Worm (Caenorhabditis elegans): ENCODE measurements around the gene hcp-2.
A peak's percentile ranks its signal among the peaks of the same experiment; 100 is the strongest.

The hcp-2 gene

ce11 chrV:9673199-9673843 is 27.7 kb downstream of the hcp-2 start, which contains the start of gene sulp-8:
TSS of gene sulp-8 (minus strand) at chrV:9673667.
- TF ChIP-seq ztf-29 (GFP tag; IDR thresholded peaks at IDR 0.05) (no peak), cog-1 (tag; optimal IDR thresholded peaks at IDR 0.05) (no peak), tab-1 (GFP tag; IDR thresholded peaks at IDR 0.05) (no peak), med-1 (GFP tag; optimal IDR thresholded peaks at IDR 0.05; ENCODE audit: insufficient read depth) (no peak), ztf-23 (GFP tag; IDR thresholded peaks at IDR 0.05) (no peak), T22C8.4 (GFP tag; IDR thresholded peaks at IDR 0.05) (no peak), ref-1 (GFP tag; conservative IDR thresholded peaks at IDR 0.05) (no peak), klf-2 (GFP tag; conservative IDR thresholded peaks at IDR 0.05) (no peak), flt-1 (GFP tag; IDR thresholded peaks at IDR 0.05) (no peak)

ce11 chrV:9677977-9678376 is 32.3 kb downstream of the hcp-2 start, which contains the start of gene cthd-1:
TSS of gene cthd-1 (plus strand) at chrV:9678277.
- TF ChIP-seq ref-1 (GFP tag; conservative IDR thresholded peaks at IDR 0.05) (no peak), cog-1 (tag; optimal IDR thresholded peaks at IDR 0.05) (no peak)

- TF ChIP-seq med-1 (GFP tag; optimal IDR thresholded peaks at IDR 0.05; ENCODE audit: insufficient read depth) (no peak), ref-1 (GFP tag; conservative IDR thresholded peaks at IDR 0.05) (no peak), ztf-23 (GFP tag; IDR thresholded peaks at IDR 0.05) (no peak), klf-2 (GFP tag; conservative IDR thresholded peaks at IDR 0.05) (no peak), T22C8.4 (GFP tag; IDR thresholded peaks at IDR 0.05) (no peak), tab-1 (GFP tag; IDR thresholded peaks at IDR 0.05) (no peak), flt-1 (GFP tag; IDR thresholded peaks at IDR 0.05) (no peak), cog-1 (tag; optimal IDR thresholded peaks at IDR 0.05) (no peak), ztf-29 (GFP tag; IDR thresholded peaks at IDR 0.05) (no peak)
Measured at ce11 chrV:9679166-9679565, 33.5 kb downstream of the hcp-2 start, which contains the start of gene ZK287.9. TSS of gene ZK287.9 (plus strand) at chrV:9679357.

- TF ChIP-seq med-1 (GFP tag; optimal IDR thresholded peaks at IDR 0.05; ENCODE audit: insufficient read depth) (no peak), ztf-29 (GFP tag; IDR thresholded peaks at IDR 0.05) (no peak), tab-1 (GFP tag; IDR thresholded peaks at IDR 0.05) (no peak), cog-1 (tag; optimal IDR thresholded peaks at IDR 0.05) (no peak), T22C8.4 (GFP tag; IDR thresholded peaks at IDR 0.05) (no peak), ztf-23 (GFP tag; IDR thresholded peaks at IDR 0.05) (no peak), ref-1 (GFP tag; conservative IDR thresholded peaks at IDR 0.05) (no peak), flt-1 (GFP tag; IDR thresholded peaks at IDR 0.05) (no peak), klf-2 (GFP tag; conservative IDR thresholded peaks at IDR 0.05) (no peak)
Measured at ce11 chrV:9680260-9680659, 34.6 kb downstream of the hcp-2 start.

ce11 chrV:9685559-9685958 is 39.9 kb downstream of the hcp-2 start, which contains the start of gene ZK287.4:
TSS of gene ZK287.4 (minus strand) at chrV:9685659.
- TF ChIP-seq T22C8.4 (GFP tag; IDR thresholded peaks at IDR 0.05) (no peak), flt-1 (GFP tag; IDR thresholded peaks at IDR 0.05) (no peak), cog-1 (tag; optimal IDR thresholded peaks at IDR 0.05) (no peak), ztf-23 (GFP tag; IDR thresholded peaks at IDR 0.05) (no peak), klf-2 (GFP tag; conservative IDR thresholded peaks at IDR 0.05) (no peak)

- TF ChIP-seq med-1 (GFP tag; optimal IDR thresholded peaks at IDR 0.05; ENCODE audit: insufficient read depth) (no peak), T22C8.4 (GFP tag; IDR thresholded peaks at IDR 0.05) (no peak), flt-1 (GFP tag; IDR thresholded peaks at IDR 0.05) (no peak), ztf-29 (GFP tag; IDR thresholded peaks at IDR 0.05) (no peak), ref-1 (GFP tag; conservative IDR thresholded peaks at IDR 0.05) (no peak)
Measured at ce11 chrV:9689364-9689763, 43.7 kb downstream of the hcp-2 start.

- no peak for TF ChIP-seq ref-1 (GFP tag; conservative IDR thresholded peaks at IDR 0.05)
- no peak for TF ChIP-seq ztf-23 (GFP tag; IDR thresholded peaks at IDR 0.05)
- TF ChIP-seq klf-2 (GFP tag; conservative IDR thresholded peaks at IDR 0.05), result no peak
- no peak for TF ChIP-seq tab-1 (GFP tag; IDR thresholded peaks at IDR 0.05)
- TF ChIP-seq med-1 (GFP tag; optimal IDR thresholded peaks at IDR 0.05; ENCODE audit: insufficient read depth), result no peak
- TF ChIP-seq flt-1 (GFP tag; IDR thresholded peaks at IDR 0.05), result no peak
- no peak for TF ChIP-seq cog-1 (tag; optimal IDR thresholded peaks at IDR 0.05)
- TF ChIP-seq T22C8.4 (GFP tag; IDR thresholded peaks at IDR 0.05), result no peak
- no peak for TF ChIP-seq ztf-29 (GFP tag; IDR thresholded peaks at IDR 0.05)
Measured at ce11 chrV:9690099-9690572, 44.5 kb downstream of the hcp-2 start, which contains the start of gene rbx-1. TSS of gene rbx-1 (minus strand) at chrV:9690522.

ce11 chrV:9690728-9691127 is 45.1 kb downstream of the hcp-2 start:
- TF ChIP-seq ztf-29 (GFP tag; IDR thresholded peaks at IDR 0.05) (no peak), med-1 (GFP tag; optimal IDR thresholded peaks at IDR 0.05; ENCODE audit: insufficient read depth) (no peak), ztf-23 (GFP tag; IDR thresholded peaks at IDR 0.05) (0 out of 2 replicates have a peak, but pooled peaks have one; percentile 31), ref-1 (GFP tag; conservative IDR thresholded peaks at IDR 0.05) (no peak)

- TF ChIP-seq med-1 (GFP tag; optimal IDR thresholded peaks at IDR 0.05; ENCODE audit: insufficient read depth), result no peak
- no peak for TF ChIP-seq klf-2 (GFP tag; conservative IDR thresholded peaks at IDR 0.05)
- TF ChIP-seq tab-1 (GFP tag; IDR thresholded peaks at IDR 0.05), result no peak
- no peak for TF ChIP-seq ref-1 (GFP tag; conservative IDR thresholded peaks at IDR 0.05)
- no peak for TF ChIP-seq T22C8.4 (GFP tag; IDR thresholded peaks at IDR 0.05)
- 0 out of 2 replicates have a peak, but pooled peaks have one; percentile 30 for TF ChIP-seq ztf-29 (GFP tag; IDR thresholded peaks at IDR 0.05)
- 0 out of 2 replicates have a peak, but pooled peaks have one; percentile 43 for TF ChIP-seq ztf-23 (GFP tag; IDR thresholded peaks at IDR 0.05)
- TF ChIP-seq flt-1 (GFP tag; IDR thresholded peaks at IDR 0.05), result peak; percentile 50; the same call in 1 of the 2 replicates
Measured at ce11 chrV:9692109-9692581, 46.5 kb downstream of the hcp-2 start, which contains the start of gene ztf-9. TSS of gene ztf-9 (minus strand) at chrV:9692159.

- no peak for TF ChIP-seq flt-1 (GFP tag; IDR thresholded peaks at IDR 0.05)
- no peak for TF ChIP-seq tab-1 (GFP tag; IDR thresholded peaks at IDR 0.05)
- no peak for TF ChIP-seq med-1 (GFP tag; optimal IDR thresholded peaks at IDR 0.05; ENCODE audit: insufficient read depth)
- no peak for TF ChIP-seq ref-1 (GFP tag; conservative IDR thresholded peaks at IDR 0.05)
- TF ChIP-seq cog-1 (tag; optimal IDR thresholded peaks at IDR 0.05), result no peak
- no peak for TF ChIP-seq T22C8.4 (GFP tag; IDR thresholded peaks at IDR 0.05)
- no peak for TF ChIP-seq ztf-29 (GFP tag; IDR thresholded peaks at IDR 0.05)
- no peak for TF ChIP-seq ztf-23 (GFP tag; IDR thresholded peaks at IDR 0.05)
- no peak for TF ChIP-seq klf-2 (GFP tag; conservative IDR thresholded peaks at IDR 0.05)
Measured at ce11 chrV:9692649-9693112, 47.0 kb downstream of the hcp-2 start, which contains the start of gene ZK287.7. TSS of gene ZK287.7 (plus strand) at chrV:9693062.

All from whole organism, midembryonic.